Worm (Caenorhabditis elegans): ENCODE data around the gene lgc-20.

lgc-20 gene

ce11 chrII:11301059-11301458 is 42.4 kb downstream of the lgc-20 start, which contains the start of gene raga-1:
Gene raga-1, plus strand, starts transcription at chrII:11301359.
- no peak for TF ChIP-seq rnt-1 (tag; optimal IDR thresholded peaks at IDR 0.05)
- no peak for TF ChIP-seq pha-2 (tag; optimal IDR thresholded peaks at IDR 0.05)
- no peak for TF ChIP-seq ceh-24 (tag; optimal IDR thresholded peaks at IDR 0.05)
- no peak for TF ChIP-seq fkh-6 (tag; optimal IDR thresholded peaks at IDR 0.05)
- no peak for TF ChIP-seq lin-11 (tag; optimal IDR thresholded peaks at IDR 0.05)
- TF ChIP-seq pag-3 (tag; optimal IDR thresholded peaks at IDR 0.05; ENCODE audit: borderline replicate concordance): no peak
- no peak for TF ChIP-seq zip-5 (tag; optimal IDR thresholded peaks at IDR 0.05)
- TF ChIP-seq ceh-9 (tag; optimal IDR thresholded peaks at IDR 0.05): no peak
- no peak for TF ChIP-seq nhr-232 (tag; optimal IDR thresholded peaks at IDR 0.05)
- no peak for TF ChIP-seq dve-1 (tag; optimal IDR thresholded peaks at IDR 0.05)
- no peak for TF ChIP-seq odd-2 (tag; optimal IDR thresholded peaks at IDR 0.05)
- TF ChIP-seq unc-86 (tag; optimal IDR thresholded peaks at IDR 0.05): no peak
- no peak for TF ChIP-seq ceh-30 (tag; optimal IDR thresholded peaks at IDR 0.05)
- no peak for TF ChIP-seq C08G9.2 (tag; optimal IDR thresholded peaks at IDR 0.05)
- no peak for TF ChIP-seq K09A11.1 (tag; optimal IDR thresholded peaks at IDR 0.05; ENCODE audit: insufficient read depth)
- TF ChIP-seq unc-55 (GFP tag; optimal IDR thresholded peaks at IDR 0.05): no peak
- no peak for TF ChIP-seq unc-3 (GFP tag; conservative IDR thresholded peaks at IDR 0.05)
- no peak for TF ChIP-seq unc-3 (tag; optimal IDR thresholded peaks at IDR 0.05)
- TF ChIP-seq mec-3 (tag; optimal IDR thresholded peaks at IDR 0.05; ENCODE audit: borderline replicate concordance): no peak
- TF ChIP-seq ceh-22 (tag; optimal IDR thresholded peaks at IDR 0.05): no peak

DNA sequence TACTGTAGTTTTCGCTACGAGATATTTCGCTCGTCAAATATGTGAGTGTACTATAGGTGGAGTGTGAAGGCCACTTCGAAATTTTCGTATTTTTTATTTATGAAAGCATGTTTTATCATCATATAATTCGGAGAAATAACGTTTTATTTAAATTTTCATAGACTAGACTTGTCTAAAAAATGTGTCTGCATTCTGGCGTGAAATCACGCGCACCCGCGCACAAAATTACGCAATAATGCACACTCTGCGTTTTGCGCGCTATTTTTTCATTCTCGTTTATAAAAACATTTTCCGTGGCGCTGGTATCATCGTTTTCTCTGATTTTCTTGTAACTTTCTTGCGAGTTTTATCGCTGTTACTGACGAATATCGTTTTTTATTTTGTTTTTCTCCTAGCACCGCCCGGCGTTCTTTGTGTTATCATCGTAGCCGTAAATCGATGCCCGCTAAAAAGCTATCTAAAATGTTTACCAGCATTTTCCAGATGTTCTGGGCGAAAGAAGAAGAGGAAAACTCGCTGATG is 46.1 kb downstream of the lgc-20 start, which contains the start of gene saps-1:
Gene saps-1 (plus strand): TSS at position 472 of the 522 bp plus-strand sequence.
- TF ChIP-seq unc-86 (tag; optimal IDR thresholded peaks at IDR 0.05): no peak

DNA sequence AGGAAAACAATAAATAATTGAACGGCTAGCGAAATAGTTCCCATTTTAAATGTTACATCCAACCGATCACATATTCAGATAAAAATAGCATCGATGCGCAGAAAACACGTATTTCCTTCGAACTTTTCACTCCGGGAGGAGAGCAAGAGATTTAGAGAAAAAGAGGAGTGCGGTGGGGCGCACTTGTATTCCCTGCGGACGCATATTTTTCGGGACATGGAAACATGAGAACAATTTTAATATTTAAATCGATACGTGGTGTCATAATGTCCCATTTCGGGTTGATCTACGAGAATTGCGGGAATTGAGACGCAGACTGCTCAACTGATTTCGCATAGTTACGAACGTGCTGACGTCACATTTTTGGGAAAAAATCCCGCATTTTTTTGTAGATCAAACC is 50.0 kb downstream of the lgc-20 start, which contains the start of gene C47G2.4:
Gene C47G2.4 (minus strand): TSS at position 174 of the 400 bp plus-strand sequence.
- TF ChIP-seq pros-1 (tag; optimal IDR thresholded peaks at IDR 0.05): peak; percentile 35
- no peak for TF ChIP-seq tbx-2 (tag; optimal IDR thresholded peaks at IDR 0.05)
- TF ChIP-seq ceh-19 (GFP tag; optimal IDR thresholded peaks at IDR 0.05): no peak
- peak; percentile 27 for TF ChIP-seq elt-2 (tag; optimal IDR thresholded peaks at IDR 0.05)
- TF ChIP-seq eyg-1 (tag; optimal IDR thresholded peaks at IDR 0.05): no peak
- no peak for TF ChIP-seq ztf-16 (tag; optimal IDR thresholded peaks at IDR 0.05)
- no peak for TF ChIP-seq ceh-48 (tag; optimal IDR thresholded peaks at IDR 0.05)
- peak; percentile 55 for TF ChIP-seq ceh-31 (tag; optimal IDR thresholded peaks at IDR 0.05)
- no peak for TF ChIP-seq unc-3 (GFP tag; conservative IDR thresholded peaks at IDR 0.05)
- TF ChIP-seq unc-3 (tag; optimal IDR thresholded peaks at IDR 0.05): no peak
- no peak for TF ChIP-seq gmeb-2 (tag; optimal IDR thresholded peaks at IDR 0.05)
- TF ChIP-seq ref-2 (tag; optimal IDR thresholded peaks at IDR 0.05): peak; percentile 22
- TF ChIP-seq hlh-6 (tag; optimal IDR thresholded peaks at IDR 0.05): no peak
- no peak for TF ChIP-seq K09A11.1 (tag; optimal IDR thresholded peaks at IDR 0.05; ENCODE audit: insufficient read depth)
- TF ChIP-seq ceh-34 (tag; optimal IDR thresholded peaks at IDR 0.05): peak; percentile 70
- peak; percentile 40 for TF ChIP-seq ets-4 (tag; optimal IDR thresholded peaks at IDR 0.05)
- TF ChIP-seq ceh-14 (tag; optimal IDR thresholded peaks at IDR 0.05): no peak
- TF ChIP-seq ceh-24 (tag; optimal IDR thresholded peaks at IDR 0.05): no peak
- peak; percentile 36 for TF ChIP-seq nfya-1 (tag; optimal IDR thresholded peaks at IDR 0.05)
- peak; percentile 53 for TF ChIP-seq rnt-1 (tag; optimal IDR thresholded peaks at IDR 0.05)
- peak; percentile 13 for TF ChIP-seq ceh-18 (tag; optimal IDR thresholded peaks at IDR 0.05)
- TF ChIP-seq syd-9 (tag; optimal IDR thresholded peaks at IDR 0.05): no peak
- peak; percentile 27 for TF ChIP-seq C08G9.2 (tag; optimal IDR thresholded peaks at IDR 0.05)
- no peak for TF ChIP-seq sox-4 (tag; optimal IDR thresholded peaks at IDR 0.05)

Measured in whole organism, late embryonic.